Fruit fly (Drosophila melanogaster): ENCODE results near the gene CG32576.
A peak's percentile ranks its signal among the peaks of the same experiment; 100 is the strongest.

CG32576 gene

DNA sequence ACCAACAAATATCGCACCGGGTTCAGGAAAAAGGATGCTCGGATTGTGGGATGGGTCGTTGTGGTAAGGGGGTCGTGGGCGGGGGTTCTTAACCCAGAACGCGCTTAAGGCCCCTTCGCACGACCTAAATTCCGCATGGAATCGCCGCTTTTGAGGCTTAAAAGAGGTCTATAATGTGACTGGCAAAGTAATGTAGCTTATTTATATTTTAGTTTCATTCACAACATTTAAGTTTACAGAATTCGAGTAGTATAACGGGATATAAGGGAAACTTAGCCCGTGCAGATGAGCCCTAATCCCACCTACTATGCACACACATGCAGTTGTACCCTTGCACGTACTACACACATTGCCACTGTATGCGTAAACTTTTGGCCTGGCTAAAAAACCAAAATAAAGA, 9.6 kb downstream of the CG32576 start (continued):
- TF ChIP-seq Atf3 (GFP tag; optimal IDR thresholded peaks at IDR 0.05), result peak; percentile 3
- 0 out of 2 replicates have a peak, but pooled peaks have one; percentile 44 for TF ChIP-seq ham (GFP tag; IDR thresholded peaks at IDR 0.05)
- TF ChIP-seq psq (GFP tag; optimal IDR thresholded peaks at IDR 0.05), result no peak
- TF ChIP-seq ab (GFP tag; optimal IDR thresholded peaks at IDR 0.05), result no peak
- TF ChIP-seq CG8290 (GFP tag; optimal IDR thresholded peaks at IDR 0.05), result peak; percentile 27
- TF ChIP-seq CG8290 (tag; optimal IDR thresholded peaks at IDR 0.05), result peak; percentile 63 to 79
- peak; percentile 87 for TF ChIP-seq sim (GFP tag; IDR thresholded peaks at IDR 0.05)
- TF ChIP-seq nau (GFP tag; optimal IDR thresholded peaks at IDR 0.05), result peak; percentile 74
- TF ChIP-seq CG30020 (tag; optimal IDR thresholded peaks at IDR 0.05), result peak; percentile 53
- peak; percentile 94 for TF ChIP-seq nom (GFP tag; optimal IDR thresholded peaks at IDR 0.05)
- TF ChIP-seq chif (GFP tag; optimal IDR thresholded peaks at IDR 0.05), result peak; percentile 59 to 78
- TF ChIP-seq usp (GFP tag; optimal IDR thresholded peaks at IDR 0.05), result no peak
- no peak for TF ChIP-seq aop (GFP tag; IDR thresholded peaks at IDR 0.05)
- no peak for TF ChIP-seq pzg (GFP tag; optimal IDR thresholded peaks at IDR 0.05)
- no peak for TF ChIP-seq CG2129 (GFP tag; IDR thresholded peaks at IDR 0.05; ENCODE audit: partially characterized antibody)
- TF ChIP-seq Lim3 (GFP tag; IDR thresholded peaks at IDR 0.05), result no peak
- TF ChIP-seq Taf1 (GFP tag; IDR thresholded peaks at IDR 0.05), result peak; percentile 56; the same call in 1 of the 2 replicates
- peak; percentile 80 for TF ChIP-seq CoRest (tag; optimal IDR thresholded peaks at IDR 0.05)
- TF ChIP-seq stwl (tag; optimal IDR thresholded peaks at IDR 0.05), result peak; percentile 12
- TF ChIP-seq D19B (GFP tag; optimal IDR thresholded peaks at IDR 0.05), result peak; percentile 35
- TF ChIP-seq CG11695 (GFP tag; IDR thresholded peaks at IDR 0.05), result peak; percentile 85
- no peak for TF ChIP-seq NK7.1 (GFP tag; optimal IDR thresholded peaks at IDR 0.05)
- TF ChIP-seq CG2875 (GFP tag; optimal IDR thresholded peaks at IDR 0.05), result peak; percentile 91
- TF ChIP-seq lmd (GFP tag; IDR thresholded peaks at IDR 0.05), result peak; percentile 79
- peak; percentile 80 for TF ChIP-seq CG17912 (GFP tag; optimal IDR thresholded peaks at IDR 0.05)
- peak; percentile 79 for TF ChIP-seq HmgZ (tag; optimal IDR thresholded peaks at IDR 0.05)
- peak; percentile 29 for TF ChIP-seq CG12236 (GFP tag; optimal IDR thresholded peaks at IDR 0.05)
- peak; percentile 42 for TF ChIP-seq Chrac-16 (GFP tag; optimal IDR thresholded peaks at IDR 0.05)
- TF ChIP-seq CG10959 (GFP tag; IDR thresholded peaks at IDR 0.05), result peak; percentile 78
- peak; percentile 80 for TF ChIP-seq CG11456 (GFP tag; IDR thresholded peaks at IDR 0.05)
- TF ChIP-seq Jarid2 (GFP tag; optimal IDR thresholded peaks at IDR 0.05), result peak; percentile 22
- TF ChIP-seq bowl (GFP tag; IDR thresholded peaks at IDR 0.05), result peak; percentile 43
- TF ChIP-seq oc (tag; optimal IDR thresholded peaks at IDR 0.05), result peak; percentile 75
- TF ChIP-seq CG15479 (GFP tag; optimal IDR thresholded peaks at IDR 0.05), result no peak
- TF ChIP-seq ato (GFP tag; IDR thresholded peaks at IDR 0.05; ENCODE audit: partially characterized antibody), result no peak
- peak; percentile 69 for TF ChIP-seq jing (GFP tag; optimal IDR thresholded peaks at IDR 0.05)
- TF ChIP-seq slp2 (GFP tag; optimal IDR thresholded peaks at IDR 0.05), result peak; percentile 34
- TF ChIP-seq jumu (GFP tag; optimal IDR thresholded peaks at IDR 0.05), result peak; percentile 10
- TF ChIP-seq org-1 (GFP tag; optimal IDR thresholded peaks at IDR 0.05), result peak; percentile 78
- TF ChIP-seq CG15269 (tag; optimal IDR thresholded peaks at IDR 0.05), result peak; percentile 82
- no peak for TF ChIP-seq CG3995 (GFP tag; optimal IDR thresholded peaks at IDR 0.05)
- peak; percentile 53 for TF ChIP-seq CG1024 (GFP tag; IDR thresholded peaks at IDR 0.05)
- TF ChIP-seq Asciz (GFP tag; optimal IDR thresholded peaks at IDR 0.05), result peak; percentile 82
- TF ChIP-seq Bteb2 (GFP tag; optimal IDR thresholded peaks at IDR 0.05), result peak; percentile 47
- TF ChIP-seq CG11085 (GFP tag; IDR thresholded peaks at IDR 0.05), result peak; percentile 53
- peak; percentile 85 for TF ChIP-seq phol (tag; optimal IDR thresholded peaks at IDR 0.05)
- TF ChIP-seq Dip3 (GFP tag; optimal IDR thresholded peaks at IDR 0.05), result peak; percentile 7
- peak; percentile 87 for TF ChIP-seq Awh (GFP tag; IDR thresholded peaks at IDR 0.05)
- TF ChIP-seq CG10267 (tag; optimal IDR thresholded peaks at IDR 0.05), result peak; percentile 82
- TF ChIP-seq NfI (GFP tag; optimal IDR thresholded peaks at IDR 0.05), result peak; percentile 82
- TF ChIP-seq CG18599 (GFP tag; optimal IDR thresholded peaks at IDR 0.05), result peak; percentile 89
